Fruit fly (Drosophila melanogaster) whole organism, prepupa: ENCODE measurements around the gene mRpL48.
A peak's percentile ranks its signal among the peaks of the same experiment; 100 is the strongest.

Experiments
- Blimp-1 ChIP-seq: fragments of 200-800 bp; sonication (Bioruptor generic); optimal IDR thresholded peaks from 3 replicates; lab custom pipeline; 2017; ENCODE audit warnings: missing biosample characterization, missing genetic modification characterization, mild to moderate bottlenecking, moderate library complexity, missing genetic modification reagents
- CG10631 ChIP-seq: fragments of 200-800 bp; sonication (Bioruptor generic); optimal IDR thresholded peaks from 2 replicates; lab custom pipeline; 2016; ENCODE audit warnings: missing biosample characterization, missing genetic modification characterization
- CG11294 ChIP-seq: fragments of 200-800 bp; sonication (Bioruptor generic); IDR thresholded peaks from 2 replicates; pipeline ENCODE4 v1.3.6; 2022; ENCODE audit warnings: missing biosample characterization, missing genetic modification characterization
- CG11902 ChIP-seq: fragments of 200-800 bp; sonication (Bioruptor generic); optimal IDR thresholded peaks from 3 replicates; lab custom pipeline; 2016; ENCODE audit warnings: missing biosample characterization, missing genetic modification characterization
- CG15336 ChIP-seq: fragments of 200-800 bp; sonication (Bioruptor generic); IDR thresholded peaks from 2 replicates; pipeline ENCODE4 v1.3.6; 2022; ENCODE audit warnings: missing biosample characterization, missing genetic modification characterization
- CG16779 ChIP-seq: fragments of 200-800 bp; sonication (Bioruptor generic); optimal IDR thresholded peaks from 3 replicates; lab custom pipeline; 2017; ENCODE audit warnings: missing biosample characterization, mild to moderate bottlenecking, missing genetic modification characterization
- CG3032 ChIP-seq: fragments of 200-800 bp; optimal IDR thresholded peaks from 2 replicates; lab custom pipeline; 2019; ENCODE audit warnings: missing biosample characterization, mild to moderate bottlenecking, missing genetic modification characterization, moderate library complexity
- CG34406 ChIP-seq: fragments of 200-800 bp; sonication (Bioruptor generic); optimal IDR thresholded peaks from 3 replicates; lab custom pipeline; 2016; ENCODE audit warnings: missing biosample characterization, missing genetic modification characterization
- CG3919 ChIP-seq: fragments of 200-800 bp; sonication (Bioruptor generic); optimal IDR thresholded peaks from 3 replicates; lab custom pipeline; 2016; ENCODE audit warnings: missing biosample characterization, missing genetic modification characterization
- CG6163 ChIP-seq: fragments of 200-800 bp; sonication (Bioruptor generic); IDR thresholded peaks from 3 replicates; pipeline ENCODE4 v1.3.6; 2022; ENCODE audit warnings: missing biosample characterization, missing genetic modification characterization
- CG6808 ChIP-seq: fragments of 200-800 bp; sonication (Bioruptor generic); optimal IDR thresholded peaks from 3 replicates; lab custom pipeline; 2017; ENCODE audit warnings: missing biosample characterization, missing genetic modification characterization, mild to moderate bottlenecking, moderate library complexity, missing genetic modification reagents
- CG6854 ChIP-seq: fragments of 200-800 bp; sonication (Bioruptor generic); optimal IDR thresholded peaks from 2 replicates; lab custom pipeline; 2017; ENCODE audit warnings: missing biosample characterization, mild to moderate bottlenecking, missing genetic modification characterization
- CG7368 ChIP-seq: fragments of 200-800 bp; sonication (Bioruptor generic); optimal IDR thresholded peaks from 3 replicates; lab custom pipeline; 2016; ENCODE audit warnings: missing biosample characterization, missing genetic modification characterization
- CG8319 ChIP-seq: fragments of 200-800 bp; sonication (Bioruptor generic); optimal IDR thresholded peaks from 3 replicates; lab custom pipeline; 2016; ENCODE audit warnings: missing biosample characterization, missing genetic modification characterization
- CG8632 ChIP-seq: fragments of 200-800 bp; sonication (Bioruptor generic); optimal IDR thresholded peaks from 3 replicates; lab custom pipeline; 2016; ENCODE audit warnings: missing biosample characterization, missing genetic modification characterization
- CG9139 ChIP-seq: fragments of 200-800 bp; sonication (Bioruptor generic); optimal IDR thresholded peaks from 3 replicates; lab custom pipeline; 2017; ENCODE audit warnings: missing biosample characterization, mild to moderate bottlenecking, missing genetic modification characterization
- Eip75B ChIP-seq: fragments of 200-800 bp; sonication (Bioruptor generic); optimal IDR thresholded peaks from 3 replicates; lab custom pipeline; 2016; ENCODE audit warnings: missing biosample characterization, missing genetic modification characterization
- Eip78C ChIP-seq: fragments of 200-800 bp; sonication (Bioruptor generic); peaks from one replicate; lab custom pipeline; 2016; ENCODE audit warnings: missing biosample characterization, missing genetic modification characterization
- Ets96B ChIP-seq: fragments of 200-800 bp; optimal IDR thresholded peaks from 2 replicates; lab custom pipeline; 2019; ENCODE audit warnings: missing biosample characterization, mild to moderate bottlenecking, missing genetic modification characterization, moderate library complexity
- Gug ChIP-seq: fragments of 200-800 bp; sonication (Bioruptor generic); IDR thresholded peaks from 2 replicates; pipeline ENCODE4 v1.3.6; 2022; ENCODE audit warnings: missing biosample characterization, missing genetic modification characterization
- Hr39 ChIP-seq: fragments of 200-800 bp; sonication (Bioruptor generic); optimal IDR thresholded peaks from 2 replicates; lab custom pipeline; 2016; ENCODE audit warnings: missing biosample characterization, missing genetic modification characterization
- Hr4 ChIP-seq: fragments of 200-800 bp; sonication (Bioruptor generic); optimal IDR thresholded peaks from 3 replicates; lab custom pipeline; 2016; ENCODE audit warnings: missing biosample characterization, missing genetic modification characterization
- Lpt ChIP-seq: fragments of 200-800 bp; sonication (Bioruptor generic); optimal IDR thresholded peaks from 3 replicates; lab custom pipeline; 2016; ENCODE audit warnings: missing biosample characterization, missing genetic modification characterization
- OdsH ChIP-seq: fragments of 200-800 bp; sonication (Bioruptor generic); optimal IDR thresholded peaks from 3 replicates; lab custom pipeline; 2016; ENCODE audit warnings: missing biosample characterization, missing genetic modification characterization
- Sox15 ChIP-seq: fragments of 200-800 bp; sonication (Bioruptor generic); optimal IDR thresholded peaks from 3 replicates; lab custom pipeline; 2016; ENCODE audit warnings: missing biosample characterization, missing genetic modification characterization
- acj6 ChIP-seq: fragments of 200-800 bp; sonication (Bioruptor generic); optimal IDR thresholded peaks from 3 replicates; lab custom pipeline; 2016; ENCODE audit warnings: missing biosample characterization, missing genetic modification characterization
- cyc ChIP-seq: fragments of 200-800 bp; sonication (Bioruptor generic); optimal IDR thresholded peaks from 3 replicates; lab custom pipeline; 2016; ENCODE audit warnings: missing biosample characterization, missing genetic modification characterization
- dac ChIP-seq: fragments of 200-800 bp; sonication (Bioruptor generic); optimal IDR thresholded peaks from 2 replicates; lab custom pipeline; 2017; ENCODE audit warnings: missing biosample characterization, mild to moderate bottlenecking, missing genetic modification characterization
- dsx ChIP-seq: fragments of 200-800 bp; optimal IDR thresholded peaks from 3 replicates; lab custom pipeline; 2019; ENCODE audit warnings: missing biosample characterization, mild to moderate bottlenecking, missing genetic modification characterization, moderate library complexity; ENCODE audit not compliant: poor library complexity, severe bottlenecking
- esn ChIP-seq: fragments of 200-800 bp; sonication (Bioruptor generic); optimal IDR thresholded peaks from 2 replicates; lab custom pipeline; 2016; ENCODE audit warnings: missing biosample characterization, mild to moderate bottlenecking, missing genetic modification characterization, moderate library complexity
- fd59A ChIP-seq: fragments of 200-800 bp; sonication (Bioruptor generic); optimal IDR thresholded peaks from 2 replicates; lab custom pipeline; 2017; ENCODE audit warnings: missing biosample characterization, mild to moderate bottlenecking, missing genetic modification characterization, missing genetic modification reagents
- fd85E ChIP-seq: fragments of 200-800 bp; sonication (Bioruptor generic); optimal IDR thresholded peaks from 3 replicates; lab custom pipeline; 2016; ENCODE audit warnings: missing biosample characterization, missing genetic modification characterization
- fkh ChIP-seq: fragments of 200-800 bp; sonication (Bioruptor generic); optimal IDR thresholded peaks from 3 replicates; lab custom pipeline; 2017; ENCODE audit warnings: missing biosample characterization, mild to moderate bottlenecking, missing genetic modification characterization, moderate library complexity
- lz ChIP-seq: fragments of 200-800 bp; sonication (Bioruptor generic); optimal IDR thresholded peaks from 3 replicates; lab custom pipeline; 2016; ENCODE audit warnings: missing biosample characterization, missing genetic modification characterization
- salr ChIP-seq, 2 experiments: fragments of 200-800 bp; sonication (Bioruptor generic); optimal IDR thresholded peaks; 3 replicates each; lab custom pipeline; 2016 to 2018; ENCODE audit warnings: missing biosample characterization in 2 of 2, missing genetic modification characterization in 2 of 2, mild to moderate bottlenecking in 1 of 2
- spab ChIP-seq: fragments of 200-800 bp; sonication (Bioruptor generic); optimal IDR thresholded peaks from 2 replicates; lab custom pipeline; 2017; ENCODE audit warnings: missing biosample characterization, mild to moderate bottlenecking, missing genetic modification characterization, missing genetic modification reagents
- ss ChIP-seq, 2 experiments: fragments of 200-800 bp; sonication (Bioruptor generic); optimal IDR thresholded peaks; 2 replicates in 1 of 2; 3 replicates in 1 of 2; lab custom pipeline; 2017 to 2018; ENCODE audit warnings: mild to moderate bottlenecking in 2 of 2, missing biosample characterization in 2 of 2, missing genetic modification characterization in 2 of 2, moderate library complexity in 1 of 2
- topi ChIP-seq: fragments of 200-800 bp; sonication (Bioruptor generic); optimal IDR thresholded peaks from 3 replicates; lab custom pipeline; 2016; ENCODE audit warnings: missing biosample characterization, missing genetic modification characterization
- vri ChIP-seq: fragments of 200-800 bp; sonication (Bioruptor generic); optimal IDR thresholded peaks from 3 replicates; lab custom pipeline; 2016; ENCODE audit warnings: missing biosample characterization, mild to moderate bottlenecking, missing genetic modification characterization

Gene mRpL48

dm6 chr2L:1710224-1710623 is at the start of gene mRpL48, which contains the start of gene CG17660:
mRpL48 (plus strand) TSS chr2L:1710462.
CG17660 (minus strand) TSS chr2L:1710421.
- TF ChIP-seq vri (GFP tag; lab: Kevin White, UChicago) (peak; percentile 72), dsx (GFP tag; lab: Kevin White, UChicago) (no peak), cyc (no peak), fkh (GFP tag; lab: Kevin White, UChicago) (peak; percentile 97), OdsH (no peak), CG16779 (tag; lab: Kevin White, UChicago) (no peak), Ets96B (tag; lab: Kevin White, UChicago) (no peak), esn (GFP tag; lab: Kevin White, UChicago) (peak; percentile 13), CG9139 (GFP tag; lab: Kevin White, UChicago) (no peak), Eip78C (GFP tag; lab: Kevin White, UChicago) (peak; percentile 68), ss (GFP tag; optimal IDR thresholded peaks at IDR 0.05; lab: Kevin White, UChicago) (no peak), CG6854 (GFP tag; lab: Kevin White, UChicago) (peak; percentile 13), CG7368 (GFP tag; lab: Kevin White, UChicago) (no peak)

- TF ChIP-seq ss (GFP tag; optimal IDR thresholded peaks at IDR 0.05; lab: Kevin White, UChicago) (peak in 1 of 2 experiments; percentile 11), CG8319 (GFP tag; lab: Kevin White, UChicago) (no peak), Blimp-1 (GFP tag; lab: Kevin White, UChicago) (peak; percentile 64)
Measured at dm6 chr2L:1663066-1663465, 47.2 kb upstream of the mRpL48 start.

DNA sequence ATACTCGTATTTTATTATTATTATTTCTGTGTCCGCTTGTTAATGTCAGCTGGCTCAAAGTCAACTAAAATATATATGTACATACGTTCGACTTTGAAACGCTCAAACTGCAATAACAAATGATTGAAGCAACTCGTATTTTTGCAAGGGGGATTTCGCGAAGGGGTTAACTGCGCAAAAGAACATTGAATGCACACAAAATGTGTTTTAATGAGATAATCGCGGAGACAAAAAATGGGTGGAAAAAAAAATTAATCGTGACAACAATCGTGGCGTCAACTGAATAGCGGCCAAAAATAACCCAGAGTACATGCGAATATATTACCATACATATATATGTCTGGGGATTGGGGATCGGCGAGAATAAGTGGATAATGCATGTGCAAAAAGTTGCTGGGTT is 44.4 kb upstream of the mRpL48 start:
- TF ChIP-seq Eip75B (no peak), topi (GFP tag; lab: Kevin White, UChicago) (no peak), CG6163 (GFP tag; lab: Robert Waterston, UW) (no peak), CG6808 (GFP tag; lab: Kevin White, UChicago) (no peak), CG11294 (GFP tag; lab: Robert Waterston, UW) (no peak), vri (GFP tag; lab: Kevin White, UChicago) (peak; percentile 63), spab (GFP tag; lab: Kevin White, UChicago) (no peak), CG9139 (GFP tag; lab: Kevin White, UChicago) (no peak), CG3919 (GFP tag; lab: Kevin White, UChicago) (no peak)

DNA sequence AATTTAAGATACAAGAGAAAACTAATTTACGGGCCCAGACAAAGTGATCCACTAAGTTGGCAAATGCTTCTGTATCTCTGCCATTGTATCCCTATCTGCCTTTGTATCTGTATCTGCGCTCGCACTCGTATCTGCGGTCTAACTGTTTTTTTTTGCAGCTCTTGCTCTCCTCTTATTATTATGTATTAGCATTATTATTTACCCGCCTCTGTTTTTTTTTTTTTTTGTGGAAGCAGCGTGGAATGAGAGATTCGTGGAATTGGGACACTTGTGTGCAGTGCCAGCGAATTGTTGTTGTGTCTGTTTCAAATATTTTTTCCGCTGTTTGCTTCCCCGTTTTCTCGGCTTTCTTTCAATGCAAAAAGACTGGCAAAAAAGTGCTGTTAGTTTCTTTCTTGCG is 43.5 kb upstream of the mRpL48 start:
- no peak for TF ChIP-seq ss (GFP tag; optimal IDR thresholded peaks at IDR 0.05; lab: Kevin White, UChicago)
- TF ChIP-seq spab (GFP tag; lab: Kevin White, UChicago): no peak
- TF ChIP-seq acj6: no peak
- TF ChIP-seq vri (GFP tag; lab: Kevin White, UChicago): peak; percentile 64
- TF ChIP-seq CG15336 (GFP tag; lab: Robert Waterston, UW): no peak

dm6 chr2L:1667483-1667882 is 42.8 kb upstream of the mRpL48 start:
- TF ChIP-seq dac (no peak), vri (GFP tag; lab: Kevin White, UChicago) (peak; percentile 65), Gug (no peak), Lpt (GFP tag; lab: Kevin White, UChicago) (no peak), Hr4 (GFP tag; lab: Kevin White, UChicago) (no peak), salr (GFP tag; optimal IDR thresholded peaks at IDR 0.05; lab: Kevin White, UChicago) (no peak)

- TF ChIP-seq Eip78C (GFP tag; lab: Kevin White, UChicago): peak; percentile 26
- TF ChIP-seq CG11902 (GFP tag; lab: Kevin White, UChicago): no peak
- no peak for TF ChIP-seq CG11294 (GFP tag; lab: Robert Waterston, UW)
- TF ChIP-seq CG16779 (tag; lab: Kevin White, UChicago): no peak
- no peak for TF ChIP-seq CG8319 (GFP tag; lab: Kevin White, UChicago)
- TF ChIP-seq CG3032 (tag; lab: Kevin White, UChicago): no peak
- TF ChIP-seq CG10631 (GFP tag; lab: Kevin White, UChicago): no peak
- TF ChIP-seq acj6: no peak
- no peak for TF ChIP-seq dsx (GFP tag; lab: Kevin White, UChicago)
- no peak for TF ChIP-seq fd85E (GFP tag; lab: Kevin White, UChicago)
- TF ChIP-seq CG9139 (GFP tag; lab: Kevin White, UChicago): no peak
- TF ChIP-seq CG6854 (GFP tag; lab: Kevin White, UChicago): peak; percentile 21
- peak; percentile 47 for TF ChIP-seq Hr39 (GFP tag; lab: Kevin White, UChicago)
- TF ChIP-seq ss (GFP tag; optimal IDR thresholded peaks at IDR 0.05; lab: Kevin White, UChicago): no peak
- no peak for TF ChIP-seq CG6808 (GFP tag; lab: Kevin White, UChicago)
- no peak for TF ChIP-seq Sox15 (GFP tag; lab: Kevin White, UChicago)
- TF ChIP-seq CG8632: peak; percentile 5
- TF ChIP-seq vri (GFP tag; lab: Kevin White, UChicago): peak; percentile 83
- TF ChIP-seq fd59A (GFP tag; lab: Kevin White, UChicago): no peak
- no peak for TF ChIP-seq CG34406 (GFP tag; lab: Kevin White, UChicago)
- peak; percentile 32 for TF ChIP-seq Blimp-1 (GFP tag; lab: Kevin White, UChicago)
- TF ChIP-seq lz (GFP tag; lab: Kevin White, UChicago): peak; percentile 54
Measured at dm6 chr2L:1668616-1669020, 41.6 kb upstream of the mRpL48 start.
